Worm (Caenorhabditis elegans): ENCODE results near the gene ZK228.1.

ce11 chrV:18431450-18431849 lies 12.8 kb upstream of the ZK228.1 start, which contains the start of gene srw-82:
- no peak for TF ChIP-seq him-1 (tag; optimal IDR thresholded peaks at IDR 0.05)
- no peak for TF ChIP-seq dao-5 (tag; optimal IDR thresholded peaks at IDR 0.05)
